Worm (Caenorhabditis elegans): ENCODE results near the gene T06A10.2.

ce11 chrIV:16867223-16867622 is 28.2 kb upstream of the T06A10.2 start, which contains the start of gene T06A10.107:
- TF ChIP-seq nhr-11 (tag; optimal IDR thresholded peaks at IDR 0.05): no peak
- TF ChIP-seq ama-1 (optimal IDR thresholded peaks at IDR 0.05): no peak
- no peak for TF ChIP-seq gmeb-2 (tag; optimal IDR thresholded peaks at IDR 0.05)
